Worm (Caenorhabditis elegans) whole organism, young adult: ENCODE results near the gene F54H5.2.

Experiments
- B0261.1 ChIP-seq: sonication (generic microtip); optimal IDR thresholded peaks from 2 replicates; lab custom pipeline; 2016; ENCODE audit warnings: mild to moderate bottlenecking, missing genetic modification characterization, moderate library complexity, missing compliant biosample characterization
- C06A6.2 ChIP-seq: fragments of 200-800 bp; sonication (Bioruptor generic); conservative IDR thresholded peaks from 2 replicates; pipeline ENCODE4 v1.3.6; 2022; ENCODE audit warnings: missing genetic modification characterization, missing compliant biosample characterization
- C17E4.6 ChIP-seq: fragments of 200-800 bp; sonication (Bioruptor generic); IDR thresholded peaks from 2 replicates; pipeline ENCODE4 v1.3.6; 2022; ENCODE audit warnings: missing genetic modification reagents, missing genetic modification characterization, missing compliant biosample characterization
- D2030.7 ChIP-seq: fragments of 200-800 bp; sonication (Bioruptor generic); IDR thresholded peaks from 2 replicates; pipeline ENCODE4 v1.3.6; 2022; ENCODE audit warnings: missing genetic modification reagents, missing genetic modification characterization, missing compliant biosample characterization
- F10E7.11 ChIP-seq: sonication (generic microtip); optimal IDR thresholded peaks from 2 replicates; lab custom pipeline; 2017; ENCODE audit warnings: mild to moderate bottlenecking, missing genetic modification characterization, moderate library complexity, missing compliant biosample characterization
- F37B4.10 ChIP-seq: fragments of 200-800 bp; sonication (Bioruptor generic); IDR thresholded peaks from 2 replicates; pipeline ENCODE4 v1.3.6; 2022; ENCODE audit warnings: missing genetic modification characterization, missing compliant biosample characterization
- F55B11.4 ChIP-seq: sonication (generic microtip); optimal IDR thresholded peaks from 2 replicates; lab custom pipeline; 2016; ENCODE audit warnings: missing compliant biosample characterization, missing genetic modification characterization, borderline replicate concordance; ENCODE audit not compliant: insufficient read depth
- F57A8.1 ChIP-seq: fragments of 200-800 bp; sonication (Bioruptor generic); optimal IDR thresholded peaks from 2 replicates; lab custom pipeline; 2018; ENCODE audit warnings: mild to moderate bottlenecking, missing genetic modification characterization, moderate library complexity, missing compliant biosample characterization
- K11D2.4 ChIP-seq: fragments of 200-800 bp; sonication (Bioruptor generic); IDR thresholded peaks from 2 replicates; pipeline ENCODE4 v1.3.6; 2022; ENCODE audit warnings: missing genetic modification reagents, missing genetic modification characterization, missing compliant biosample characterization
- Y53F4B.3 ChIP-seq: fragments of 200-800 bp; sonication (Bioruptor generic); IDR thresholded peaks from 2 replicates; pipeline ENCODE4 v1.3.6; 2022; ENCODE audit warnings: missing genetic modification reagents, missing genetic modification characterization, missing compliant biosample characterization
- Y67H2A.10 ChIP-seq: fragments of 200-800 bp; sonication (Bioruptor generic); conservative IDR thresholded peaks from 2 replicates; pipeline ENCODE4 v1.3.6; 2022; ENCODE audit warnings: missing genetic modification reagents, missing genetic modification characterization, missing compliant biosample characterization
- akir-1 ChIP-seq: fragments of 200-800 bp; sonication (Bioruptor generic); optimal IDR thresholded peaks from 2 replicates; lab custom pipeline; 2018; ENCODE audit warnings: mild to moderate bottlenecking, missing genetic modification characterization, moderate library complexity, missing compliant biosample characterization
- ama-1 ChIP-seq, 3 experiments: fragments of 150-350 bp in 1 of 3; sonication (generic microtip) in 2 of 3; optimal IDR thresholded peaks; 2 replicates each; lab custom pipeline; 2014 to 2018; ENCODE audit warnings: missing biosample characterization in 2 of 3, missing genetic modification characterization in 2 of 3, missing genetic modification reagents in 2 of 3
- atf-7 ChIP-seq: sonication (generic microtip); optimal IDR thresholded peaks from 2 replicates; lab custom pipeline; 2017; ENCODE audit warnings: mild to moderate bottlenecking, missing genetic modification characterization, missing compliant biosample characterization
- athp-1 ChIP-seq: sonication (generic microtip); optimal IDR thresholded peaks from 2 replicates; lab custom pipeline; 2017; ENCODE audit warnings: mild to moderate bottlenecking, missing genetic modification characterization, missing compliant biosample characterization
- attf-3 ChIP-seq: fragments of 200-800 bp; sonication (Bioruptor generic); conservative IDR thresholded peaks from 2 replicates; pipeline ENCODE4 v1.3.6; 2022; ENCODE audit warnings: missing genetic modification reagents, missing genetic modification characterization, missing compliant biosample characterization
- attf-6 ChIP-seq: fragments of 200-800 bp; sonication (Bioruptor generic); IDR thresholded peaks from 2 replicates; pipeline ENCODE4 v1.3.6; 2022; ENCODE audit warnings: missing genetic modification reagents, missing genetic modification characterization, missing compliant biosample characterization
- ccch-3 ChIP-seq: fragments of 200-800 bp; sonication (Bioruptor generic); optimal IDR thresholded peaks from 2 replicates; lab custom pipeline; 2018; ENCODE audit warnings: mild to moderate bottlenecking, missing genetic modification characterization, missing compliant biosample characterization
- cebp-1 ChIP-seq, 2 experiments: fragments of 200-800 bp in 1 of 2; sonication (Bioruptor generic) in 1 of 2; sonication (generic microtip) in 1 of 2; IDR thresholded peaks in 1 of 2; optimal IDR thresholded peaks in 1 of 2; 2 replicates each; pipeline versions ENCODE4 v1.3.6 to Lab custom; 2017 to 2022; ENCODE audit warnings: missing compliant biosample characterization in 2 of 2, missing genetic modification characterization in 2 of 2, mild to moderate bottlenecking in 1 of 2, missing genetic modification reagents in 1 of 2, moderate library complexity in 1 of 2
- cebp-2 ChIP-seq: fragments of 200-800 bp; sonication (Bioruptor generic); IDR thresholded peaks from 2 replicates; pipeline ENCODE4 v1.3.6; 2022; ENCODE audit warnings: missing genetic modification characterization, missing compliant biosample characterization
- ceh-100 ChIP-seq: fragments of 200-800 bp; sonication (Bioruptor generic); IDR thresholded peaks from 2 replicates; pipeline ENCODE4 v1.3.6; 2022; ENCODE audit warnings: missing genetic modification reagents, missing genetic modification characterization, missing compliant biosample characterization
- chd-7 ChIP-seq: sonication (generic microtip); optimal IDR thresholded peaks from 2 replicates; lab custom pipeline; 2016; ENCODE audit warnings: mild to moderate bottlenecking, missing genetic modification characterization, moderate library complexity, missing compliant biosample characterization
- die-1 ChIP-seq: sonication (generic microtip); optimal IDR thresholded peaks from 2 replicates; lab custom pipeline; 2016; ENCODE audit warnings: missing genotype, mild to moderate bottlenecking, missing genetic modification characterization, missing compliant biosample characterization
- dpl-1 ChIP-seq: fragments of 150-350 bp; optimal IDR thresholded peaks from 2 replicates; lab custom pipeline; 2014; ENCODE audit warnings: missing biosample characterization, missing genetic modification reagents, missing genetic modification characterization
- efl-1 ChIP-seq: fragments of 150-350 bp; optimal IDR thresholded peaks from 2 replicates; lab custom pipeline; 2014; ENCODE audit warnings: missing biosample characterization, missing genetic modification reagents, missing genetic modification characterization
- gei-17 ChIP-seq: fragments of 200-800 bp; sonication (Bioruptor generic); optimal IDR thresholded peaks from 2 replicates; lab custom pipeline; 2018; ENCODE audit warnings: mild to moderate bottlenecking, missing genetic modification characterization, missing compliant biosample characterization
- him-1 ChIP-seq: sonication (generic microtip); optimal IDR thresholded peaks from 2 replicates; lab custom pipeline; 2016; ENCODE audit warnings: missing genotype, missing genetic modification reagents, missing genetic modification characterization, missing compliant biosample characterization
- hmg-1.2 ChIP-seq: fragments of 200-800 bp; sonication (Bioruptor generic); IDR thresholded peaks from 2 replicates; pipeline ENCODE4 v1.3.6; 2022; ENCODE audit warnings: missing genetic modification reagents, missing genetic modification characterization, missing compliant biosample characterization
- lin-40 ChIP-seq: sonication (generic microtip); optimal IDR thresholded peaks from 2 replicates; lab custom pipeline; 2016; ENCODE audit warnings: missing genetic modification characterization, mild to moderate bottlenecking, missing compliant biosample characterization, missing genotype, missing genetic modification reagents
- lsl-1 ChIP-seq: fragments of 200-800 bp; sonication (Bioruptor generic); optimal IDR thresholded peaks from 2 replicates; lab custom pipeline; 2018; ENCODE audit warnings: mild to moderate bottlenecking, missing genetic modification characterization, moderate library complexity, missing compliant biosample characterization
- mcd-1 ChIP-seq: fragments of 200-800 bp; sonication (Bioruptor generic); IDR thresholded peaks from 2 replicates; pipeline ENCODE4 v1.3.6; 2022; ENCODE audit warnings: missing genetic modification reagents, missing genetic modification characterization, missing compliant biosample characterization
- mel-28 ChIP-seq: sonication (generic microtip); optimal IDR thresholded peaks from 2 replicates; lab custom pipeline; 2016; ENCODE audit warnings: borderline replicate concordance, mild to moderate bottlenecking, missing genetic modification characterization, missing compliant biosample characterization
- mes-4 ChIP-seq: sonication (generic microtip); optimal IDR thresholded peaks from 2 replicates; lab custom pipeline; 2016; ENCODE audit warnings: missing genotype, missing genetic modification characterization, missing compliant biosample characterization
- mxl-1 ChIP-seq: sonication (generic microtip); optimal IDR thresholded peaks from 2 replicates; lab custom pipeline; 2016; ENCODE audit warnings: missing genetic modification characterization, missing compliant biosample characterization
- pha-4 ChIP-seq: fragments of 150-350 bp; sonication (generic microtip); optimal IDR thresholded peaks from 2 replicates; lab custom pipeline; 2014; ENCODE audit warnings: missing biosample characterization, missing genetic modification reagents, missing genetic modification characterization
- rcor-1 ChIP-seq: fragments of 200-800 bp; sonication (Bioruptor generic); IDR thresholded peaks from 2 replicates; pipeline ENCODE4 v1.3.6; 2022; ENCODE audit warnings: missing genetic modification reagents, missing genetic modification characterization, missing compliant biosample characterization
- repo-1 ChIP-seq: sonication (generic microtip); optimal IDR thresholded peaks from 2 replicates; lab custom pipeline; 2017; ENCODE audit warnings: mild to moderate bottlenecking, missing genetic modification characterization, missing compliant biosample characterization
- rpc-1 ChIP-seq, 2 experiments: fragments of 150-350 bp in 1 of 2; sonication (generic microtip) in 1 of 2; optimal IDR thresholded peaks; 2 replicates each; lab custom pipeline; 2014 to 2018; ENCODE audit warnings: missing biosample characterization in 1 of 2, missing genetic modification characterization in 1 of 2, missing genetic modification reagents in 1 of 2, missing genotype in 1 of 2
- snpc-1.3 ChIP-seq: sonication (generic microtip); optimal IDR thresholded peaks from 2 replicates; lab custom pipeline; 2017; ENCODE audit warnings: missing genetic modification characterization, mild to moderate bottlenecking, missing compliant biosample characterization, antibody characterized with exemption, moderate library complexity, missing genotype, missing genetic modification reagents; ENCODE audit not compliant: insufficient read depth
- sptf-2 ChIP-seq: fragments of 200-800 bp; sonication (Bioruptor generic); optimal IDR thresholded peaks from 2 replicates; lab custom pipeline; 2018; ENCODE audit warnings: mild to moderate bottlenecking, missing genetic modification characterization, missing compliant biosample characterization
- tbx-9 ChIP-seq: sonication (generic microtip); optimal IDR thresholded peaks from 2 replicates; lab custom pipeline; 2016; ENCODE audit warnings: borderline replicate concordance, missing genetic modification characterization, inconsistent platforms, missing compliant biosample characterization
- zfh-2 ChIP-seq: fragments of 200-800 bp; sonication (Bioruptor generic); conservative IDR thresholded peaks from 2 replicates; pipeline ENCODE4 v1.3.6; 2022; ENCODE audit warnings: missing genetic modification reagents, missing genetic modification characterization, missing compliant biosample characterization
- zim-3 ChIP-seq: sonication (generic microtip); optimal IDR thresholded peaks from 2 replicates; lab custom pipeline; 2017; ENCODE audit warnings: mild to moderate bottlenecking, missing genetic modification characterization, moderate library complexity, missing compliant biosample characterization
- ztf-22 ChIP-seq: fragments of 200-800 bp; sonication (Bioruptor generic); optimal IDR thresholded peaks from 2 replicates; lab custom pipeline; 2018; ENCODE audit warnings: mild to moderate bottlenecking, missing genetic modification characterization, moderate library complexity, missing compliant biosample characterization
- ztf-26 ChIP-seq: sonication (generic microtip); optimal IDR thresholded peaks from 2 replicates; lab custom pipeline; 2017; ENCODE audit warnings: missing genetic modification characterization, missing compliant biosample characterization
- ztf-28 ChIP-seq: fragments of 200-800 bp; sonication (Bioruptor generic); IDR thresholded peaks from 2 replicates; pipeline ENCODE4 v1.3.6; 2022; ENCODE audit warnings: missing genetic modification reagents, missing genetic modification characterization, missing compliant biosample characterization

F54H5.2 gene

ce11 chrII:6588605-6589292, 38.5 kb upstream of the F54H5.2 start, which contains the start of gene icd-1 (continued):
- TF ChIP-seq gei-17 (GFP tag; lab: Kevin White, UChicago) (peak; percentile 80), ceh-100 (GFP tag; lab: Robert Waterston, UW) (peak; percentile 86), efl-1 (peak; percentile 64), mel-28 (tag; lab: Kevin White, UChicago) (no peak), zfh-2 (GFP tag; lab: Robert Waterston, UW) (peak; percentile 84), die-1 (tag; lab: Kevin White, UChicago) (no peak), akir-1 (GFP tag; lab: Kevin White, UChicago) (no peak), lsl-1 (peak; percentile 81), zim-3 (tag; lab: Kevin White, UChicago) (peak; percentile 44), dpl-1 (GFP tag; lab: Kevin White, UChicago) (peak; percentile 36), Y53F4B.3 (GFP tag; lab: Robert Waterston, UW) (0 out of 2 replicates have a peak, but pooled peaks have one; percentile 10), snpc-1.3 (tag; lab: Kevin White, UChicago) (peak; percentile 89), C17E4.6 (GFP tag; lab: Robert Waterston, UW) (peak; percentile 57; the same call in 1 of the 2 replicates), F55B11.4 (tag; lab: Kevin White, UChicago) (no peak), chd-7 (tag; lab: Kevin White, UChicago) (peak; percentile 73), rpc-1 (optimal IDR thresholded peaks at IDR 0.05; lab: Kevin White, UChicago) (peak; percentile 13), rpc-1 (tag; optimal IDR thresholded peaks at IDR 0.05; lab: Kevin White, UChicago) (no peak), pha-4 (tag; lab: Kevin White, UChicago) (no peak), attf-3 (GFP tag; lab: Robert Waterston, UW) (peak; percentile 72; the same call in 1 of the 2 replicates), C06A6.2 (peak; percentile 84), ztf-28 (0 out of 2 replicates have a peak, but pooled peaks have one; percentile 25), cebp-1 (GFP tag; IDR thresholded peaks at IDR 0.05; lab: Robert Waterston, UW) (peak; percentile 99), cebp-1 (tag; optimal IDR thresholded peaks at IDR 0.05; lab: Kevin White, UChicago) (peak; percentile 100), sptf-2 (GFP tag; lab: Kevin White, UChicago) (no peak), athp-1 (tag; lab: Kevin White, UChicago) (peak; percentile 91), atf-7 (peak; percentile 82), ztf-26 (tag; lab: Kevin White, UChicago) (peak; percentile 88), rcor-1 (GFP tag; lab: Robert Waterston, UW) (peak; percentile 93), ama-1 (optimal IDR thresholded peaks at IDR 0.05; lab: Kevin White, UChicago) (no peak), ama-1 (GFP tag; optimal IDR thresholded peaks at IDR 0.05; lab: Kevin White, UChicago) (peak in 1 of 2 experiments; percentile 12), hmg-1.2 (peak; percentile 99), repo-1 (peak; percentile 87), K11D2.4 (peak; percentile 79), him-1 (peak; percentile 63), tbx-9 (tag; lab: Kevin White, UChicago) (no peak), mes-4 (tag; lab: Kevin White, UChicago) (no peak), ztf-22 (GFP tag; lab: Kevin White, UChicago) (peak; percentile 37), attf-6 (GFP tag; lab: Robert Waterston, UW) (peak; percentile 61; the same call in 1 of the 2 replicates), cebp-2 (GFP tag; lab: Robert Waterston, UW) (0 out of 2 replicates have a peak, but pooled peaks have one; percentile 55), ccch-3 (GFP tag; lab: Kevin White, UChicago) (no peak), lin-40 (tag; lab: Kevin White, UChicago) (peak; percentile 95), F10E7.11 (tag; lab: Kevin White, UChicago) (peak; percentile 16), F57A8.1 (GFP tag; lab: Kevin White, UChicago) (no peak), mcd-1 (GFP tag; lab: Robert Waterston, UW) (peak; percentile 93), F37B4.10 (GFP tag; lab: Robert Waterston, UW) (no peak), Y67H2A.10 (GFP tag; lab: Robert Waterston, UW) (peak; percentile 85), D2030.7 (GFP tag; lab: Robert Waterston, UW) (peak; percentile 89), B0261.1 (peak; percentile 20), mxl-1 (tag; lab: Kevin White, UChicago) (no peak)
